Worm (Caenorhabditis elegans): ENCODE results near the gene str-32.

DNA sequence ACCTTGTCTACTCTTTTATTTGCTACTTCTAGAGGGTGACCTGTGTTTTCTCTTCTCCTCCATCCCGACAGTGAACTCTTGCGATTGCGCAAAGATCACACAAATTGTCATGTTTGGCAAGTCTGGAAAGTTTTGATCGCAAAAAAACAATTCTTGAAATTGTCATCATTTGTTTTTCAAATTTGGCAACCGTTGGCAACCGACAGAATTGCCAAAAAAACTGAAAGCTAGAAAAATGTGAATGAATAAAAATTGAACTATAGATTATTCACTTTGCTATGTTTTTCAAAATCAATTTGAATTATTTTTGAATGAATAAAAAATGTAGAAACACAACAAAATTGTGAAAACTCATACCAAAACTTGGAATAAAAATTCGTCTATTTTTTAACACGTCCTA, 13.7 kb upstream of the str-32 start, which contains the start of gene ugt-11:
- TF ChIP-seq dpl-1 (GFP tag; optimal IDR thresholded peaks at IDR 0.05): no peak
- TF ChIP-seq atf-7 (tag; optimal IDR thresholded peaks at IDR 0.05): no peak
- TF ChIP-seq ama-1 (optimal IDR thresholded peaks at IDR 0.05): no peak
- TF ChIP-seq ama-1 (GFP tag; optimal IDR thresholded peaks at IDR 0.05): no peak
- no peak for TF ChIP-seq unc-62 (GFP tag; optimal IDR thresholded peaks at IDR 0.05)
- no peak for TF ChIP-seq Y95B8A.8 (GFP tag; IDR thresholded peaks at IDR 0.05)
- no peak for TF ChIP-seq repo-1 (tag; optimal IDR thresholded peaks at IDR 0.05)
- no peak for TF ChIP-seq dox-1 (GFP tag; IDR thresholded peaks at IDR 0.05)
- TF ChIP-seq attf-3 (GFP tag; conservative IDR thresholded peaks at IDR 0.05): no peak
- no peak for TF ChIP-seq hlh-26 (GFP tag; conservative IDR thresholded peaks at IDR 0.05)
- TF ChIP-seq ceh-79 (tag; optimal IDR thresholded peaks at IDR 0.05): no peak
- no peak for TF ChIP-seq bed-2 (GFP tag; IDR thresholded peaks at IDR 0.05)
- no peak for TF ChIP-seq F22D6.2 (tag; optimal IDR thresholded peaks at IDR 0.05)
- TF ChIP-seq rcor-1 (GFP tag; IDR thresholded peaks at IDR 0.05): no peak

All from whole organism, young adult.